Fruit fly (Drosophila melanogaster): ENCODE data around the gene mRpS6.

Gene mRpS6

dm6 chr3L:4378895-4379294, 14.5 kb downstream of the mRpS6 start (continued):
- peak; percentile 64 for TF ChIP-seq phol (tag; optimal IDR thresholded peaks at IDR 0.05)
- no peak for TF ChIP-seq cad (GFP tag; optimal IDR thresholded peaks at IDR 0.05)
- peak; percentile 32 for TF ChIP-seq CG17829 (tag; optimal IDR thresholded peaks at IDR 0.05)
- TF ChIP-seq tio (GFP tag; optimal IDR thresholded peaks at IDR 0.05), result peak; percentile 50
- no peak for TF ChIP-seq sc (optimal IDR thresholded peaks at IDR 0.05)
- no peak for TF ChIP-seq sc (GFP tag; optimal IDR thresholded peaks at IDR 0.05)
- no peak for TF ChIP-seq CG3995 (GFP tag; optimal IDR thresholded peaks at IDR 0.05)
- no peak for TF ChIP-seq gcm2 (GFP tag; optimal IDR thresholded peaks at IDR 0.05)

- TF ChIP-seq CG14014 (GFP tag; IDR thresholded peaks at IDR 0.05) (peak; percentile 16; the same call in 1 of the 2 replicates), CG2202 (tag; optimal IDR thresholded peaks at IDR 0.05) (no peak), otp (GFP tag; IDR thresholded peaks at IDR 0.05) (0 out of 3 replicates have a peak, but pooled peaks have one; percentile 15), CG18764 (GFP tag; optimal IDR thresholded peaks at IDR 0.05) (no peak), gcm (GFP tag; optimal IDR thresholded peaks at IDR 0.05) (peak; percentile 48), bcd (GFP tag; optimal IDR thresholded peaks at IDR 0.05) (no peak), D (optimal IDR thresholded peaks at IDR 0.05) (no peak), D (GFP tag; optimal IDR thresholded peaks at IDR 0.05) (peak; percentile 3), lov (optimal IDR thresholded peaks at IDR 0.05) (no peak), lov (GFP tag; IDR thresholded peaks at IDR 0.05) (0 out of 3 replicates have a peak, but pooled peaks have one; percentile 25), mirr (GFP tag; optimal IDR thresholded peaks at IDR 0.05) (peak; percentile 8), sens (GFP tag) (no peak), CG17385 (GFP tag; optimal IDR thresholded peaks at IDR 0.05) (peak; percentile 19), CG4730 (GFP tag; IDR thresholded peaks at IDR 0.05) (no peak), CHES-1-like (GFP tag; optimal IDR thresholded peaks at IDR 0.05) (no peak), CG12769 (tag; optimal IDR thresholded peaks at IDR 0.05) (peak; percentile 53), Myb (GFP tag; optimal IDR thresholded peaks at IDR 0.05) (no peak), BtbVII (GFP tag; optimal IDR thresholded peaks at IDR 0.05) (peak; percentile 38), Hr3 (GFP tag; optimal IDR thresholded peaks at IDR 0.05) (no peak), CG14860 (GFP tag; IDR thresholded peaks at IDR 0.05; ENCODE audit: partially characterized antibody) (no peak), HLH54F (GFP tag; optimal IDR thresholded peaks at IDR 0.05) (no peak), bbx (GFP tag; IDR thresholded peaks at IDR 0.05; ENCODE audit: partially characterized antibody) (peak; percentile 44; the same call in 1 of the 2 replicates), CG10543 (GFP tag; optimal IDR thresholded peaks at IDR 0.05) (peak; percentile 44), Ada2b (GFP tag; IDR thresholded peaks at IDR 0.05) (no peak), CG3407 (GFP tag; optimal IDR thresholded peaks at IDR 0.05) (peak; percentile 2), CG34376 (GFP tag; optimal IDR thresholded peaks at IDR 0.05) (peak; percentile 31), CG6813 (GFP tag; optimal IDR thresholded peaks at IDR 0.05) (peak; percentile 22), amos (GFP tag; IDR thresholded peaks at IDR 0.05; ENCODE audit: partially characterized antibody) (no peak), Rfx (GFP tag; IDR thresholded peaks at IDR 0.05) (peak; percentile 42), stwl (tag; optimal IDR thresholded peaks at IDR 0.05) (no peak), eyg (GFP tag; optimal IDR thresholded peaks at IDR 0.05) (no peak), Bgb (GFP tag; IDR thresholded peaks at IDR 0.05; ENCODE audit: partially characterized antibody) (peak; percentile 20; the same call in 1 of the 2 replicates), hb (GFP tag; IDR thresholded peaks at IDR 0.05; ENCODE audit: partially characterized antibody) (no peak), CG1647 (GFP tag; optimal IDR thresholded peaks at IDR 0.05) (no peak), Nf-YC (tag; optimal IDR thresholded peaks at IDR 0.05) (peak; percentile 25), CG17359 (tag; optimal IDR thresholded peaks at IDR 0.05) (peak; percentile 53), CG9797 (GFP tag; optimal IDR thresholded peaks at IDR 0.05) (peak; percentile 6), CG12659 (GFP tag; optimal IDR thresholded peaks at IDR 0.05) (no peak), sens-2 (GFP tag; IDR thresholded peaks at IDR 0.05) (0 out of 2 replicates have a peak, but pooled peaks have one; percentile 13), CG10147 (GFP tag; optimal IDR thresholded peaks at IDR 0.05) (peak; percentile 33), CG4707 (GFP tag; optimal IDR thresholded peaks at IDR 0.05) (peak; percentile 21), CG7372 (GFP tag; IDR thresholded peaks at IDR 0.05) (no peak)
Measured at dm6 chr3L:4380231-4380645, 15.9 kb downstream of the mRpS6 start, which contains the start of gene DopEcR. Gene DopEcR, minus strand, starts transcription at chr3L:4380387.
